Fruit fly (Drosophila melanogaster) ovary, adult (tissue): ENCODE measurements around the gene CG32163.
"Not testable (repeated sequence)": the region's sequence is repeated elsewhere in the genome, so short reads cannot be mapped to it uniquely, and the experiment has no call there.

ENCODE experiments used
- CG17801 ChIP-seq: fragments of 200-800 bp; optimal IDR thresholded peaks from 2 replicates; lab custom pipeline; 2019; ENCODE audit warnings: missing biosample characterization, mild to moderate bottlenecking, missing genetic modification characterization, moderate library complexity; ENCODE audit not compliant: partially characterized antibody

Gene CG32163

dm6 chr3L:16586989-16587388, at the start of gene CG32163, which contains the start of gene Syx8:
Gene CG32163, plus strand, starts transcription at chr3L:16587157.
Gene Syx8, minus strand, starts transcription at chr3L:16587057.
- TF ChIP-seq CG17801 (GFP tag; lab: Kevin White, UChicago), result peak; percentile 29

- no peak for TF ChIP-seq CG17801 (GFP tag; lab: Kevin White, UChicago)
Observed at dm6 chr3L:16542998-16543624, 43.8 kb upstream of the CG32163 start, which contains the start of gene CG43373. Gene CG43373, minus strand, starts transcription at chr3L:16543370.

dm6 chr3L:16544220-16544619, 42.7 kb upstream of the CG32163 start:
- no peak for TF ChIP-seq CG17801 (GFP tag; lab: Kevin White, UChicago)

- TF ChIP-seq CG17801 (GFP tag; lab: Kevin White, UChicago), result no peak
Observed at dm6 chr3L:16545511-16545910, 41.4 kb upstream of the CG32163 start, which contains the start of gene CG13033. Gene CG13033, minus strand, starts transcription at chr3L:16545628.

- no peak for TF ChIP-seq CG17801 (GFP tag; lab: Kevin White, UChicago)
Observed at dm6 chr3L:16546159-16546558, 40.8 kb upstream of the CG32163 start.

dm6 chr3L:16556523-16556922, 30.4 kb upstream of the CG32163 start, which contains the start of gene CG4229:
Gene CG4229, plus strand, starts transcription at chr3L:16556823.
- no peak for TF ChIP-seq CG17801 (GFP tag; lab: Kevin White, UChicago)

- no peak for TF ChIP-seq CG17801 (GFP tag; lab: Kevin White, UChicago)
Observed at dm6 chr3L:16563361-16563760, 23.6 kb upstream of the CG32163 start.

- no peak for TF ChIP-seq CG17801 (GFP tag; lab: Kevin White, UChicago)
Observed at dm6 chr3L:16566093-16566492, 20.9 kb upstream of the CG32163 start.

dm6 chr3L:16566700-16567221, 20.2 kb upstream of the CG32163 start, which contains the start of gene UQCR-6.4L:
Gene UQCR-6.4L, plus strand, starts transcription at chr3L:16566750.
- no peak for TF ChIP-seq CG17801 (GFP tag; lab: Kevin White, UChicago)

dm6 chr3L:16567495-16567894, 19.5 kb upstream of the CG32163 start:
- TF ChIP-seq CG17801 (GFP tag; lab: Kevin White, UChicago), result no peak

- TF ChIP-seq CG17801 (GFP tag; lab: Kevin White, UChicago), result no peak
Observed at dm6 chr3L:16569456-16569855, 17.5 kb upstream of the CG32163 start.

dm6 chr3L:16571014-16571738, 15.8 kb upstream of the CG32163 start:
- TF ChIP-seq CG17801 (GFP tag; lab: Kevin White, UChicago), result no peak

- no peak for TF ChIP-seq CG17801 (GFP tag; lab: Kevin White, UChicago)
Observed at dm6 chr3L:16571739-16572063, 15.3 kb upstream of the CG32163 start.

dm6 chr3L:16572208-16572607, 14.7 kb upstream of the CG32163 start:
- TF ChIP-seq CG17801 (GFP tag; lab: Kevin White, UChicago), result no peak

dm6 chr3L:16573234-16573633, 13.7 kb upstream of the CG32163 start, which contains the start of gene Mipp1:
Gene Mipp1, minus strand, starts transcription at chr3L:16573334.
- TF ChIP-seq CG17801 (GFP tag; lab: Kevin White, UChicago), result not testable (repeated sequence)
